Fruit fly (Drosophila melanogaster) whole organism: ENCODE data around the gene Tgs1.

Experiments
- pan ChIP-seq: fragments of >200 bp; optimal IDR thresholded peaks from 2 replicates; lab custom pipeline; 2017
- psq ChIP-seq: fragments of >200 bp; optimal IDR thresholded peaks from 2 replicates; lab custom pipeline; 2017

DNA sequence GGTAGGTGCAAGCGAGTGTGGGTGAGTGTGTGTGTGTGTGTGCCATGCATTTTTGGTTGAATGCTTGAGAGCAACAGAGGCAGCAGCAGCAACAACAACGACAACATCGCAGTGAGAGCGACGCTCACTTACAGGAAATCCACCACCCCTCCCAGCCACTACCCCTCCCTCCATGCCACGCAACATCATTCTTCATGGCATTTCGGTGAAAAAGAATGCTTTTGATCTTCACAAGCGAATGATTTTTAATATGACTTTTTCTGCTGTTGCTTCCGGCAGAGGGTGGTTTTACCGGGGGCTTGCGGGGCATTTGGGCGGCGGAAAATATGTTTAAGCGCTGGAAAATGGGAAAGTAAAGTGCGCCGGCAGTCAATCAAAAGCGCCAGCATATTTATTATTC, 6.3 kb downstream of the Tgs1 start:
- TF ChIP-seq psq (lab: Kevin White, UChicago) = no peak
- no peak for TF ChIP-seq pan (lab: Kevin White, UChicago)
